Worm (Caenorhabditis elegans): ENCODE measurements around the gene ulp-2.

The ulp-2 gene

ce11 chrII:4968863-4969262, 9.2 kb upstream of the ulp-2 start, which contains the start of gene shc-2:
Gene shc-2, plus strand, starts transcription at chrII:4969163.
- no peak for TF ChIP-seq ceh-82 (tag; optimal IDR thresholded peaks at IDR 0.05)
- TF ChIP-seq mdl-1 (tag; optimal IDR thresholded peaks at IDR 0.05): no peak
- TF ChIP-seq nhr-10 (tag; optimal IDR thresholded peaks at IDR 0.05): no peak
- no peak for TF ChIP-seq nhr-77 (tag; optimal IDR thresholded peaks at IDR 0.05)
- no peak for TF ChIP-seq nhr-129 (tag; optimal IDR thresholded peaks at IDR 0.05)
- TF ChIP-seq ztf-1 (GFP tag; conservative IDR thresholded peaks at IDR 0.05): no peak
- no peak for TF ChIP-seq skn-1 (tag; optimal IDR thresholded peaks at IDR 0.05)
- TF ChIP-seq sem-4 (tag; optimal IDR thresholded peaks at IDR 0.05): no peak

ce11 chrII:4967636-4968035, 8.0 kb upstream of the ulp-2 start:
- TF ChIP-seq fos-1 (tag; optimal IDR thresholded peaks at IDR 0.05) (peak; percentile 26), unc-55 (GFP tag; optimal IDR thresholded peaks at IDR 0.05) (no peak)

- TF ChIP-seq ama-1 (optimal IDR thresholded peaks at IDR 0.05) (no peak), nhr-21 (tag; optimal IDR thresholded peaks at IDR 0.05) (no peak), fos-1 (tag; optimal IDR thresholded peaks at IDR 0.05) (no peak), unc-55 (GFP tag; optimal IDR thresholded peaks at IDR 0.05) (no peak), mdl-1 (tag; optimal IDR thresholded peaks at IDR 0.05) (no peak), lin-39 (tag; optimal IDR thresholded peaks at IDR 0.05) (no peak), skn-1 (tag; optimal IDR thresholded peaks at IDR 0.05) (no peak), ztf-11 (tag; optimal IDR thresholded peaks at IDR 0.05) (no peak), sma-9 (GFP tag; optimal IDR thresholded peaks at IDR 0.05) (no peak), sma-9 (tag; optimal IDR thresholded peaks at IDR 0.05) (no peak), elt-1 (tag; optimal IDR thresholded peaks at IDR 0.05) (no peak), unc-39 (tag; optimal IDR thresholded peaks at IDR 0.05) (no peak), nhr-11 (tag; optimal IDR thresholded peaks at IDR 0.05) (no peak), ZK546.5 (tag; optimal IDR thresholded peaks at IDR 0.05) (no peak), ztf-4 (tag; optimal IDR thresholded peaks at IDR 0.05) (no peak), mab-5 (tag; optimal IDR thresholded peaks at IDR 0.05) (no peak), blmp-1 (tag; optimal IDR thresholded peaks at IDR 0.05; ENCODE audit: insufficient read depth) (no peak)
These were observed 6.9 kb upstream of the ulp-2 start for ce11 chrII:4966576-4966975.

- no peak for TF ChIP-seq lsy-2 (tag; optimal IDR thresholded peaks at IDR 0.05)
- TF ChIP-seq sma-3 (GFP tag; optimal IDR thresholded peaks at IDR 0.05): peak; percentile 19
- peak; percentile 16 for TF ChIP-seq sma-9 (GFP tag; optimal IDR thresholded peaks at IDR 0.05)
- no peak for TF ChIP-seq sma-9 (tag; optimal IDR thresholded peaks at IDR 0.05)
- TF ChIP-seq fos-1 (tag; optimal IDR thresholded peaks at IDR 0.05): peak; percentile 42
These were observed 1.0 kb upstream of the ulp-2 start for ce11 chrII:4960690-4961089.

ce11 chrII:4955353-4955752, 4.3 kb downstream of the ulp-2 start, which contains the start of gene pbs-3:
Gene pbs-3, minus strand, starts transcription at chrII:4955427.
- TF ChIP-seq elt-1 (tag; optimal IDR thresholded peaks at IDR 0.05): no peak
- no peak for TF ChIP-seq ceh-82 (tag; optimal IDR thresholded peaks at IDR 0.05)
- no peak for TF ChIP-seq lin-39 (tag; optimal IDR thresholded peaks at IDR 0.05)
- peak; percentile 33 for TF ChIP-seq sma-9 (GFP tag; optimal IDR thresholded peaks at IDR 0.05)
- no peak for TF ChIP-seq sma-9 (tag; optimal IDR thresholded peaks at IDR 0.05)
- peak; percentile 37 for TF ChIP-seq fos-1 (tag; optimal IDR thresholded peaks at IDR 0.05)
- TF ChIP-seq blmp-1 (tag; optimal IDR thresholded peaks at IDR 0.05; ENCODE audit: insufficient read depth): no peak
- no peak for TF ChIP-seq nhr-77 (tag; optimal IDR thresholded peaks at IDR 0.05)
- TF ChIP-seq dmd-4 (tag; optimal IDR thresholded peaks at IDR 0.05): no peak
- no peak for TF ChIP-seq unc-62 (GFP tag; optimal IDR thresholded peaks at IDR 0.05)
- no peak for TF ChIP-seq nhr-6 (tag; optimal IDR thresholded peaks at IDR 0.05)
- TF ChIP-seq ZK546.5 (tag; optimal IDR thresholded peaks at IDR 0.05): no peak
- TF ChIP-seq C34F6.9 (tag; optimal IDR thresholded peaks at IDR 0.05): peak; percentile 77
- TF ChIP-seq ztf-11 (tag; optimal IDR thresholded peaks at IDR 0.05): no peak
- no peak for TF ChIP-seq ceh-16 (tag; optimal IDR thresholded peaks at IDR 0.05)
- peak; percentile 22 to 76 for TF ChIP-seq lsy-2 (tag; optimal IDR thresholded peaks at IDR 0.05)
- no peak for TF ChIP-seq zag-1 (tag; optimal IDR thresholded peaks at IDR 0.05)
- TF ChIP-seq lin-13 (GFP tag; optimal IDR thresholded peaks at IDR 0.05): peak; percentile 76
- TF ChIP-seq nhr-129 (tag; optimal IDR thresholded peaks at IDR 0.05): peak; percentile 84
- TF ChIP-seq mbf-1 (tag; optimal IDR thresholded peaks at IDR 0.05): no peak
- peak; percentile 73 for TF ChIP-seq crh-2 (tag; optimal IDR thresholded peaks at IDR 0.05)
- TF ChIP-seq nhr-12 (tag; optimal IDR thresholded peaks at IDR 0.05): no peak
- TF ChIP-seq ztf-4 (tag; optimal IDR thresholded peaks at IDR 0.05): no peak
- no peak for TF ChIP-seq R02D3.7 (tag; optimal IDR thresholded peaks at IDR 0.05)
- TF ChIP-seq ama-1 (optimal IDR thresholded peaks at IDR 0.05): peak; percentile 60
- TF ChIP-seq F13H6.1 (tag; optimal IDR thresholded peaks at IDR 0.05): peak; percentile 13
- TF ChIP-seq elt-3 (tag; optimal IDR thresholded peaks at IDR 0.05): no peak
- no peak for TF ChIP-seq peb-1 (tag; optimal IDR thresholded peaks at IDR 0.05)
- TF ChIP-seq sem-4 (tag; optimal IDR thresholded peaks at IDR 0.05): no peak
- TF ChIP-seq unc-39 (tag; optimal IDR thresholded peaks at IDR 0.05): no peak
- TF ChIP-seq nhr-25 (tag; optimal IDR thresholded peaks at IDR 0.05): peak; percentile 46
- peak; percentile 25 for TF ChIP-seq gmeb-1 (tag; optimal IDR thresholded peaks at IDR 0.05)
- peak; percentile 79 for TF ChIP-seq unc-55 (GFP tag; optimal IDR thresholded peaks at IDR 0.05)
- peak; percentile 89 for TF ChIP-seq skn-1 (tag; optimal IDR thresholded peaks at IDR 0.05)
- TF ChIP-seq nhr-237 (tag; optimal IDR thresholded peaks at IDR 0.05): no peak
- no peak for TF ChIP-seq nhr-10 (tag; optimal IDR thresholded peaks at IDR 0.05)
- TF ChIP-seq nhr-23 (tag; optimal IDR thresholded peaks at IDR 0.05): no peak
- TF ChIP-seq nhr-11 (tag; optimal IDR thresholded peaks at IDR 0.05): no peak
- TF ChIP-seq aly-2 (tag; optimal IDR thresholded peaks at IDR 0.05): no peak

Measured in whole organism, L2 larva.